Worm (Caenorhabditis elegans) whole organism, young adult: ENCODE measurements around the gene C26B9.2.

ENCODE experiments used
- B0035.1 ChIP-seq: sonication (generic microtip); optimal IDR thresholded peaks from 2 replicates; lab custom pipeline; 2016; ENCODE audit warnings: missing genetic modification characterization, mild to moderate bottlenecking, missing compliant biosample characterization, missing genotype, missing genetic modification reagents
- B0261.1 ChIP-seq: sonication (generic microtip); optimal IDR thresholded peaks from 2 replicates; lab custom pipeline; 2016; ENCODE audit warnings: mild to moderate bottlenecking, missing genetic modification characterization, moderate library complexity, missing compliant biosample characterization
- F37B4.10 ChIP-seq: fragments of 200-800 bp; sonication (Bioruptor generic); IDR thresholded peaks from 2 replicates; pipeline ENCODE4 v1.3.6; 2022; ENCODE audit warnings: missing genetic modification characterization, missing compliant biosample characterization
- F57A8.1 ChIP-seq: fragments of 200-800 bp; sonication (Bioruptor generic); optimal IDR thresholded peaks from 2 replicates; lab custom pipeline; 2018; ENCODE audit warnings: mild to moderate bottlenecking, missing genetic modification characterization, moderate library complexity, missing compliant biosample characterization
- Y53G8AR.9 ChIP-seq: fragments of 200-800 bp; sonication (Bioruptor generic); conservative IDR thresholded peaks from 2 replicates; pipeline ENCODE4 v1.3.6; 2022; ENCODE audit warnings: missing genetic modification reagents, missing genetic modification characterization, missing compliant biosample characterization
- Y56A3A.18 ChIP-seq: fragments of 200-800 bp; sonication (Bioruptor generic); IDR thresholded peaks from 2 replicates; pipeline ENCODE4 v1.3.6; 2022; ENCODE audit warnings: missing genetic modification reagents, missing genetic modification characterization, missing compliant biosample characterization
- Y79H2A.3 ChIP-seq: fragments of 200-800 bp; sonication (Bioruptor generic); conservative IDR thresholded peaks from 2 replicates; pipeline ENCODE4 v1.3.6; 2022; ENCODE audit warnings: missing genetic modification reagents, missing genetic modification characterization, missing compliant biosample characterization
- aptf-3 ChIP-seq: fragments of 200-800 bp; sonication (Bioruptor generic); IDR thresholded peaks from 2 replicates; pipeline ENCODE4 v1.3.6; 2022; ENCODE audit warnings: missing genetic modification characterization, missing compliant biosample characterization
- attf-3 ChIP-seq: fragments of 200-800 bp; sonication (Bioruptor generic); conservative IDR thresholded peaks from 2 replicates; pipeline ENCODE4 v1.3.6; 2022; ENCODE audit warnings: missing genetic modification reagents, missing genetic modification characterization, missing compliant biosample characterization
- bed-1 ChIP-seq: fragments of 200-800 bp; sonication (Bioruptor generic); IDR thresholded peaks from 2 replicates; pipeline ENCODE4 v1.3.6; 2022; ENCODE audit warnings: missing genetic modification reagents, missing genetic modification characterization, missing compliant biosample characterization
- cebp-1 ChIP-seq, 2 experiments: fragments of 200-800 bp in 1 of 2; sonication (Bioruptor generic) in 1 of 2; sonication (generic microtip) in 1 of 2; IDR thresholded peaks in 1 of 2; optimal IDR thresholded peaks in 1 of 2; 2 replicates each; pipeline versions ENCODE4 v1.3.6 to Lab custom; 2017 to 2022; ENCODE audit warnings: missing compliant biosample characterization in 2 of 2, missing genetic modification characterization in 2 of 2, mild to moderate bottlenecking in 1 of 2, missing genetic modification reagents in 1 of 2, moderate library complexity in 1 of 2
- ceh-100 ChIP-seq: fragments of 200-800 bp; sonication (Bioruptor generic); IDR thresholded peaks from 2 replicates; pipeline ENCODE4 v1.3.6; 2022; ENCODE audit warnings: missing genetic modification reagents, missing genetic modification characterization, missing compliant biosample characterization
- ceh-58 ChIP-seq: fragments of 200-800 bp; sonication (Bioruptor generic); IDR thresholded peaks from 2 replicates; pipeline ENCODE4 v1.3.6; 2022; ENCODE audit warnings: missing genetic modification characterization, missing compliant biosample characterization
- ceh-79 ChIP-seq: sonication (generic microtip); optimal IDR thresholded peaks from 2 replicates; lab custom pipeline; 2017; ENCODE audit warnings: mild to moderate bottlenecking, missing genetic modification characterization, missing compliant biosample characterization
- chd-7 ChIP-seq: sonication (generic microtip); optimal IDR thresholded peaks from 2 replicates; lab custom pipeline; 2016; ENCODE audit warnings: mild to moderate bottlenecking, missing genetic modification characterization, moderate library complexity, missing compliant biosample characterization
- die-1 ChIP-seq: sonication (generic microtip); optimal IDR thresholded peaks from 2 replicates; lab custom pipeline; 2016; ENCODE audit warnings: missing genotype, mild to moderate bottlenecking, missing genetic modification characterization, missing compliant biosample characterization
- dox-1 ChIP-seq: fragments of 200-800 bp; sonication (Bioruptor generic); IDR thresholded peaks from 2 replicates; pipeline ENCODE4 v1.3.6; 2022; ENCODE audit warnings: missing genetic modification reagents, missing genetic modification characterization, missing compliant biosample characterization
- ekl-4 ChIP-seq: fragments of 200-800 bp; sonication (Bioruptor generic); IDR thresholded peaks from 2 replicates; pipeline ENCODE4 v1.3.6; 2022; ENCODE audit warnings: missing genetic modification reagents, missing genetic modification characterization, missing compliant biosample characterization
- hlh-26 ChIP-seq: fragments of 200-800 bp; sonication (Bioruptor generic); conservative IDR thresholded peaks from 2 replicates; pipeline ENCODE4 v1.3.6; 2022; ENCODE audit warnings: missing genetic modification reagents, missing genetic modification characterization, missing compliant biosample characterization
- hrde-1 ChIP-seq: sonication (generic microtip); optimal IDR thresholded peaks from 2 replicates; lab custom pipeline; 2016; ENCODE audit warnings: missing genetic modification characterization, mild to moderate bottlenecking, missing compliant biosample characterization, moderate library complexity, missing genotype, missing genetic modification reagents, borderline replicate concordance
- let-526 ChIP-seq: fragments of 200-800 bp; sonication (Bioruptor generic); IDR thresholded peaks from 2 replicates; pipeline ENCODE4 v1.3.6; 2022; ENCODE audit warnings: missing genetic modification reagents, missing genetic modification characterization, missing compliant biosample characterization
- let-607 ChIP-seq, 2 experiments: fragments of 200-800 bp in 1 of 2; sonication (Bioruptor generic) in 1 of 2; sonication (generic microtip) in 1 of 2; optimal IDR thresholded peaks; 2 replicates each; lab custom pipeline; 2016 to 2018; ENCODE audit warnings: mild to moderate bottlenecking in 2 of 2, missing compliant biosample characterization in 2 of 2, missing genetic modification characterization in 2 of 2, moderate library complexity in 2 of 2, missing genotype in 1 of 2
- lin-26 ChIP-seq: fragments of 200-800 bp; sonication (Bioruptor generic); IDR thresholded peaks from 2 replicates; pipeline ENCODE4 v1.3.6; 2022; ENCODE audit warnings: missing genetic modification reagents, missing genetic modification characterization, missing compliant biosample characterization
- lin-40 ChIP-seq: sonication (generic microtip); optimal IDR thresholded peaks from 2 replicates; lab custom pipeline; 2016; ENCODE audit warnings: missing genetic modification characterization, mild to moderate bottlenecking, missing compliant biosample characterization, missing genotype, missing genetic modification reagents
- madf-6 ChIP-seq: fragments of 200-800 bp; sonication (Bioruptor generic); IDR thresholded peaks from 2 replicates; pipeline ENCODE4 v1.3.6; 2022; ENCODE audit warnings: missing genetic modification reagents, missing genetic modification characterization, missing compliant biosample characterization
- nfya-2 ChIP-seq: fragments of 200-800 bp; sonication (Bioruptor generic); IDR thresholded peaks from 2 replicates; pipeline ENCODE4 v1.3.6; 2022; ENCODE audit warnings: missing genetic modification reagents, missing genetic modification characterization, missing compliant biosample characterization
- nhr-179 ChIP-seq: sonication (generic microtip); optimal IDR thresholded peaks from 2 replicates; lab custom pipeline; 2016; ENCODE audit warnings: mild to moderate bottlenecking, missing genetic modification characterization, missing compliant biosample characterization
- nhr-80 ChIP-seq: sonication (generic microtip); optimal IDR thresholded peaks from 2 replicates; lab custom pipeline; 2016; ENCODE audit warnings: missing genetic modification characterization, missing compliant biosample characterization
- pbrm-1 ChIP-seq: fragments of 200-800 bp; sonication (Bioruptor generic); IDR thresholded peaks from 2 replicates; pipeline ENCODE4 v1.3.6; 2022; ENCODE audit warnings: missing genetic modification reagents, missing genetic modification characterization, missing compliant biosample characterization
- somi-1 ChIP-seq: fragments of 200-800 bp; sonication (Bioruptor generic); optimal IDR thresholded peaks from 2 replicates; lab custom pipeline; 2018; ENCODE audit warnings: mild to moderate bottlenecking, missing genetic modification characterization, missing compliant biosample characterization
- tbx-9 ChIP-seq: sonication (generic microtip); optimal IDR thresholded peaks from 2 replicates; lab custom pipeline; 2016; ENCODE audit warnings: borderline replicate concordance, missing genetic modification characterization, inconsistent platforms, missing compliant biosample characterization
- zim-3 ChIP-seq: sonication (generic microtip); optimal IDR thresholded peaks from 2 replicates; lab custom pipeline; 2017; ENCODE audit warnings: mild to moderate bottlenecking, missing genetic modification characterization, moderate library complexity, missing compliant biosample characterization
- ztf-22 ChIP-seq: fragments of 200-800 bp; sonication (Bioruptor generic); optimal IDR thresholded peaks from 2 replicates; lab custom pipeline; 2018; ENCODE audit warnings: mild to moderate bottlenecking, missing genetic modification characterization, moderate library complexity, missing compliant biosample characterization

Gene C26B9.2

DNA sequence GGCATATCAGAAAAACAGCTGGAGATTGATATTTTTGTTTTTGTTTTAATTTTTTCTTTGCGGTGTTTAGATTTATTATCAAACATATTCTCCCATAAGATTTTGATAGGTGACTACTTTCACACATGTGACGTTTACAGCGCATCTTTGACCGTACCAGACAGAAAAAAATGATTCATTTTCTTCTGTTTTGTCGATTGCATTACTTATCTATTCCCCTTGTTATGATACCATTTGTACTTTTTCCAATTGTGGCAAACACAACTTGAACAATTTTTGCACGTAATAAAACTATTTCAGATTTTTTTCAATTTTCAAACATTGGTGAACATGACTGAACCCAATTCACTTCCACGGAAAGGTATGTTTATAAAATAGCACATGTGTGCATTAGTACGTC, 4.3 kb downstream of the C26B9.2 start, which contains the start of gene C26B9.1:
C26B9.1 (plus strand) TSS at position 301 of the 400 bp plus-strand sequence.
- no peak for TF ChIP-seq somi-1 (GFP tag; lab: Kevin White, UChicago)
- TF ChIP-seq ceh-58 (GFP tag; lab: Robert Waterston, UW): no peak
- no peak for TF ChIP-seq attf-3 (GFP tag; lab: Robert Waterston, UW)
- no peak for TF ChIP-seq cebp-1 (GFP tag; IDR thresholded peaks at IDR 0.05; lab: Robert Waterston, UW)
- no peak for TF ChIP-seq cebp-1 (tag; optimal IDR thresholded peaks at IDR 0.05; lab: Kevin White, UChicago)
- TF ChIP-seq nhr-179: no peak
- no peak for TF ChIP-seq nfya-2 (GFP tag; lab: Robert Waterston, UW)
- TF ChIP-seq bed-1 (GFP tag; lab: Robert Waterston, UW): no peak
- no peak for TF ChIP-seq die-1 (tag; lab: Kevin White, UChicago)
- TF ChIP-seq B0261.1 (tag; lab: Kevin White, UChicago): no peak
- no peak for TF ChIP-seq nhr-80 (tag; lab: Kevin White, UChicago)
- no peak for TF ChIP-seq dox-1 (GFP tag; lab: Robert Waterston, UW)
- no peak for TF ChIP-seq tbx-9 (tag; lab: Kevin White, UChicago)
- TF ChIP-seq pbrm-1 (GFP tag; lab: Robert Waterston, UW): no peak
- no peak for TF ChIP-seq lin-26 (GFP tag; lab: Robert Waterston, UW)
- TF ChIP-seq Y53G8AR.9 (GFP tag; lab: Robert Waterston, UW): no peak
- TF ChIP-seq lin-40 (tag; lab: Kevin White, UChicago): no peak
- no peak for TF ChIP-seq hlh-26 (GFP tag; lab: Robert Waterston, UW)
- no peak for TF ChIP-seq hrde-1 (tag; lab: Kevin White, UChicago)

DNA sequence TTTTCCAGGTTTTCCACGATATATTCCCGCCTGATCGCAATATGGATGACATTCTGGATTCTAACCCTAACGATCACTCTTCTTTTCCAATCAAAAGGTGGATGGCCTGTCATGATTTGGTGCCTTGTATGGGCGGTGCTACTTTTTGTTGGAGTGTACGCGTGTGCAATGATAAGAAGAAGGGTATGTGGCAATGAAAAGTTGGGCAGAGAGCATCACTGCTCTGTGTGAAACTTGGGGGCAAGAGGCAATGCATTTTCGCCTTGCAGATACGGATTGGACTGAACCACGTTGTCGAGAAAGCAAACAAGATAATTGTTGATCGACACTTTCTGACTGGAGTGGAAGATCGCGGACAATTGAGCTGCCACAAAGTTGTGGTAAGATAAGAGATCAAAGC, 6.3 kb downstream of the C26B9.2 start:
- TF ChIP-seq chd-7: no peak
- peak; percentile 14 for TF ChIP-seq ztf-22
- TF ChIP-seq nfya-2 (GFP tag; lab: Robert Waterston, UW): no peak
- peak; percentile 66 to 85 for TF ChIP-seq let-607 (tag; optimal IDR thresholded peaks at IDR 0.05; lab: Kevin White, UChicago)
- no peak for TF ChIP-seq zim-3
- TF ChIP-seq nhr-80 (tag; lab: Kevin White, UChicago): peak; percentile 91
- TF ChIP-seq ceh-58 (GFP tag; lab: Robert Waterston, UW): no peak
- TF ChIP-seq F37B4.10 (GFP tag; lab: Robert Waterston, UW): no peak
- TF ChIP-seq Y56A3A.18 (GFP tag; lab: Robert Waterston, UW): no peak
- TF ChIP-seq F57A8.1 (GFP tag; lab: Kevin White, UChicago): no peak
- no peak for TF ChIP-seq ekl-4
- TF ChIP-seq B0035.1 (tag; lab: Kevin White, UChicago): no peak
- TF ChIP-seq aptf-3 (GFP tag; lab: Robert Waterston, UW): no peak

DNA sequence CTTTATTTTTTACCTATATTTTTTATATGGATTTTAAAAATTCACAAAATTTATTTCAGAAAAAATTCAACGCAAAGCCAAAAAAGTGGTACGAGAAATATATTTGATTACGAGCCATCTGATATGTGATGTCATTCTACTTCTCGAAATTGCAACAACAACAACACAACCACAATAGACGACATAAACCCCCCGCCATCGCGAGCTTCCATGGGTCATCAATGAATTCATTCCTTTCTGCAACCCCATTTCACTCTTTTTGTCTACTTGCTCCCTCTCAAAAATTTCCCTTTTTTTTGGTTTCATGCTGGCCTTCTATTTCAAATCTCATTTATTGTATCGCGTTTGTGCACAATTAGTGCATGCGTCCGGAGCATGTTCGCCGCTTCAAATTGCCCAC, 7.9 kb downstream of the C26B9.2 start:
- no peak for TF ChIP-seq ceh-100 (GFP tag; lab: Robert Waterston, UW)
- TF ChIP-seq hrde-1 (tag; lab: Kevin White, UChicago): no peak
- TF ChIP-seq ceh-79 (tag; lab: Kevin White, UChicago): no peak
- TF ChIP-seq attf-3 (GFP tag; lab: Robert Waterston, UW): no peak
- TF ChIP-seq Y79H2A.3 (GFP tag; lab: Robert Waterston, UW): no peak
- no peak for TF ChIP-seq madf-6 (GFP tag; lab: Robert Waterston, UW)
- TF ChIP-seq let-526: no peak
- TF ChIP-seq B0261.1 (tag; lab: Kevin White, UChicago): no peak
- no peak for TF ChIP-seq hlh-26 (GFP tag; lab: Robert Waterston, UW)
- TF ChIP-seq aptf-3 (GFP tag; lab: Robert Waterston, UW): no peak
